Worm (Caenorhabditis elegans): ENCODE measurements around the gene mrps-14.

DNA sequence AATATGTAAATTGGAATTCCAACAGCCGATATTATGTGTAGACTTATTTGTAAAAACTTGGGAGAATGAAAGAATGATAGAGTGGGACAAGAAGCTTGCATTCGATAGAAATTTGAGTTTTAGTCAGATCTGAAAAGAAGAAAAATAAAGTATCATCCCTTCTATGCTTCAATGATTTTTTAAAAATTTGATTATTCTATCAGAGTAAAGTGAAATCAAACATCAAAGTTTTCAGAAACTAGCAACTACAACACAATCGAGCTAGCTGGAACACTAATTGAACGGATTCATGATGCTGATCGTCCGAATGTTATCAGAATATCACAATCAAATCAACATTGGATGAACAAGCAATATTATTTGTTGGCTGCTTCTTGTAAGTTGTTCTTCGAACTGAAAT, 15.3 kb downstream of the mrps-14 start, which contains the start of gene srh-135:
- no peak for TF ChIP-seq elt-2 (tag; optimal IDR thresholded peaks at IDR 0.05)
- TF ChIP-seq ztf-16 (tag; optimal IDR thresholded peaks at IDR 0.05) = no peak
- TF ChIP-seq ceh-6 (GFP tag; optimal IDR thresholded peaks at IDR 0.05) = no peak
